Fruit fly (Drosophila melanogaster) whole organism, embryonic: Measurements from ENCODE around the gene CG12702.

Experiments used
- BEAF-32 ChIP-seq: fragments of 200-800 bp; sonication (Bioruptor generic); optimal IDR thresholded peaks from 3 replicates; lab custom pipeline; 2017; ENCODE audit warnings: missing biosample characterization, missing genetic modification characterization, mild to moderate bottlenecking, moderate library complexity, missing genetic modification reagents
- Bdp1 ChIP-seq: fragments of 200-800 bp; sonication (Bioruptor generic); optimal IDR thresholded peaks from 3 replicates; lab custom pipeline; 2016; ENCODE audit warnings: missing biosample characterization, missing genetic modification characterization
- CG10565 ChIP-seq: fragments of 200-800 bp; sonication (Bioruptor generic); optimal IDR thresholded peaks from 3 replicates; lab custom pipeline; 2016; ENCODE audit warnings: missing biosample characterization, mild to moderate bottlenecking, missing genetic modification characterization
- CG11093 ChIP-seq: fragments of 200-800 bp; sonication (Bioruptor generic); IDR thresholded peaks from 3 replicates; pipeline ENCODE4 v1.3.6; 2022; ENCODE audit warnings: missing biosample characterization, missing genetic modification characterization
- CG14441 ChIP-seq: fragments of 200-800 bp; sonication (Bioruptor generic); IDR thresholded peaks from 2 replicates; pipeline ENCODE4 v1.3.6; 2022; ENCODE audit warnings: missing biosample characterization, missing genetic modification characterization
- CG15011 ChIP-seq: fragments of 200-800 bp; sonication (Bioruptor generic); optimal IDR thresholded peaks from 3 replicates; lab custom pipeline; 2018; ENCODE audit warnings: missing biosample characterization, mild to moderate bottlenecking, missing genetic modification characterization
- CG15073 ChIP-seq: fragments of 200-800 bp; sonication (Bioruptor generic); optimal IDR thresholded peaks from 2 replicates; lab custom pipeline; 2016; ENCODE audit warnings: missing biosample characterization, missing genetic modification characterization
- CG1529 ChIP-seq: fragments of 200-800 bp; sonication (Bioruptor generic); optimal IDR thresholded peaks from 3 replicates; lab custom pipeline; 2018; ENCODE audit warnings: missing biosample characterization, missing genetic modification characterization
- CG17186 ChIP-seq: fragments of 200-800 bp; sonication (Bioruptor generic); optimal IDR thresholded peaks from 3 replicates; lab custom pipeline; 2017; ENCODE audit warnings: missing biosample characterization, missing genetic modification reagents, missing genetic modification characterization
- CG17568 ChIP-seq: fragments of 200-800 bp; sonication (Bioruptor generic); optimal IDR thresholded peaks from 2 replicates; lab custom pipeline; 2018; ENCODE audit warnings: missing biosample characterization, mild to moderate bottlenecking, missing genetic modification characterization, moderate library complexity
- CG1792 ChIP-seq: fragments of 200-800 bp; sonication (Bioruptor generic); optimal IDR thresholded peaks from 2 replicates; lab custom pipeline; 2016; ENCODE audit warnings: missing biosample characterization, missing genetic modification characterization
- CG1832 ChIP-seq: fragments of 200-800 bp; sonication (Bioruptor generic); optimal IDR thresholded peaks from 2 replicates; lab custom pipeline; 2017; ENCODE audit warnings: missing biosample characterization, mild to moderate bottlenecking, missing genetic modification characterization, inconsistent platforms
- CG18476 ChIP-seq: fragments of 200-800 bp; sonication (Bioruptor generic); optimal IDR thresholded peaks from 2 replicates; lab custom pipeline; 2016; ENCODE audit warnings: missing biosample characterization, mild to moderate bottlenecking, missing genetic modification characterization
- CG2712 ChIP-seq: fragments of 200-800 bp; optimal IDR thresholded peaks from 3 replicates; lab custom pipeline; 2019; ENCODE audit warnings: missing biosample characterization, mild to moderate bottlenecking, missing genetic modification characterization, moderate library complexity
- CG32767 ChIP-seq: fragments of 200-800 bp; sonication (Bioruptor generic); IDR thresholded peaks from 2 replicates; pipeline ENCODE4 v1.3.6; 2022; ENCODE audit warnings: missing biosample characterization, missing genetic modification characterization
- CG34224 ChIP-seq: fragments of 200-800 bp; sonication (Bioruptor generic); IDR thresholded peaks from 3 replicates; pipeline ENCODE4 v1.3.6; 2022; ENCODE audit warnings: missing biosample characterization, missing genetic modification characterization; ENCODE audit not compliant: partially characterized antibody
- CG4328 ChIP-seq: fragments of 200-800 bp; sonication (Bioruptor generic); optimal IDR thresholded peaks from 3 replicates; lab custom pipeline; 2017; ENCODE audit warnings: missing biosample characterization, missing genetic modification reagents, missing genetic modification characterization
- CG6254 ChIP-seq: fragments of 200-800 bp; sonication (Bioruptor generic); optimal IDR thresholded peaks from 3 replicates; lab custom pipeline; 2017; ENCODE audit warnings: mild to moderate bottlenecking, missing biosample characterization, missing genetic modification reagents, missing genetic modification characterization
- CG6813 ChIP-seq: fragments of 200-800 bp; sonication (Bioruptor generic); optimal IDR thresholded peaks from 2 replicates; lab custom pipeline; 2017; ENCODE audit warnings: missing biosample characterization, missing genetic modification characterization, mild to moderate bottlenecking, moderate library complexity, missing genetic modification reagents
- CG8765 ChIP-seq: fragments of 200-800 bp; sonication (Bioruptor generic); IDR thresholded peaks from 2 replicates; pipeline ENCODE4 v1.3.6; 2022; ENCODE audit warnings: missing biosample characterization, missing genetic modification characterization
- CkIIα-i1 ChIP-seq: fragments of 200-800 bp; sonication (Bioruptor generic); IDR thresholded peaks from 2 replicates; pipeline ENCODE4 v1.3.6; 2022; ENCODE audit warnings: missing biosample characterization, missing genetic modification characterization
- E2f1 ChIP-seq: fragments of 200-800 bp; sonication (Bioruptor generic); IDR thresholded peaks from 2 replicates; pipeline ENCODE4 v1.3.6; 2022; ENCODE audit warnings: missing biosample characterization, missing genetic modification characterization
- Ets97D ChIP-seq: fragments of 200-800 bp; sonication (Bioruptor generic); optimal IDR thresholded peaks from 3 replicates; lab custom pipeline; 2016; ENCODE audit warnings: missing biosample characterization, missing genetic modification characterization
- GATAe ChIP-seq: fragments of 200-800 bp; sonication (Bioruptor generic); conservative IDR thresholded peaks from 2 replicates; pipeline ENCODE4 v1.3.6; 2022; ENCODE audit warnings: missing biosample characterization, missing genetic modification characterization
- HHEX ChIP-seq: fragments of 200-800 bp; sonication (Bioruptor generic); optimal IDR thresholded peaks from 3 replicates; lab custom pipeline; 2017; ENCODE audit warnings: missing biosample characterization, mild to moderate bottlenecking, missing genetic modification characterization, missing genetic modification reagents
- Kr ChIP-seq: fragments of 200-800 bp; sonication (Bioruptor generic); optimal IDR thresholded peaks from 2 replicates; lab custom pipeline; 2017; ENCODE audit warnings: missing biosample characterization, mild to moderate bottlenecking, missing genetic modification characterization
- Lhr ChIP-seq: fragments of 200-800 bp; sonication (Bioruptor generic); optimal IDR thresholded peaks from 3 replicates; lab custom pipeline; 2017; ENCODE audit warnings: mild to moderate bottlenecking, missing biosample characterization, missing genetic modification reagents, missing genetic modification characterization
- MTF-1 ChIP-seq: fragments of 200-800 bp; sonication (Bioruptor generic); optimal IDR thresholded peaks from 2 replicates; lab custom pipeline; 2018; ENCODE audit warnings: missing biosample characterization, mild to moderate bottlenecking, missing genetic modification characterization, borderline replicate concordance
- Myb ChIP-seq: fragments of 200-800 bp; sonication (Bioruptor generic); optimal IDR thresholded peaks from 2 replicates; lab custom pipeline; 2016; ENCODE audit warnings: missing biosample characterization, missing genetic modification characterization
- NC2β ChIP-seq: fragments of 200-800 bp; sonication (Bioruptor generic); optimal IDR thresholded peaks from 2 replicates; lab custom pipeline; 2016; ENCODE audit warnings: missing biosample characterization, missing genetic modification characterization
- NFAT ChIP-seq: fragments of 200-800 bp; sonication (Bioruptor generic); IDR thresholded peaks from 2 replicates; pipeline ENCODE4 v1.3.6; 2022; ENCODE audit warnings: missing biosample characterization, missing genetic modification characterization
- Nf-YC ChIP-seq: fragments of 200-800 bp; optimal IDR thresholded peaks from 3 replicates; lab custom pipeline; 2019; ENCODE audit warnings: missing biosample characterization, mild to moderate bottlenecking, missing genetic modification characterization, moderate library complexity
- Poxn ChIP-seq: fragments of 200-800 bp; sonication (Bioruptor generic); IDR thresholded peaks from 2 replicates; pipeline ENCODE4 v1.3.6; 2022; ENCODE audit warnings: missing biosample characterization, missing genetic modification characterization
- Six4 ChIP-seq: fragments of 200-800 bp; sonication (Bioruptor generic); optimal IDR thresholded peaks from 2 replicates; lab custom pipeline; 2016; ENCODE audit warnings: missing biosample characterization, missing genetic modification characterization
- Sox100B ChIP-seq: fragments of 200-800 bp; sonication (Bioruptor generic); optimal IDR thresholded peaks from 3 replicates; lab custom pipeline; 2018; ENCODE audit warnings: missing biosample characterization, mild to moderate bottlenecking, missing genetic modification characterization
- abd-A ChIP-seq: fragments of 200-800 bp; sonication (Bioruptor generic); optimal IDR thresholded peaks from 3 replicates; lab custom pipeline; 2019; ENCODE audit warnings: missing biosample characterization, mild to moderate bottlenecking, missing genetic modification characterization, moderate library complexity
- bab2 ChIP-seq: fragments of 200-800 bp; sonication (Bioruptor generic); optimal IDR thresholded peaks from 2 replicates; lab custom pipeline; 2016; ENCODE audit warnings: missing biosample characterization, missing genetic modification characterization
- cwo ChIP-seq: fragments of 200-800 bp; sonication (Bioruptor generic); optimal IDR thresholded peaks from 3 replicates; lab custom pipeline; 2017; ENCODE audit warnings: missing biosample characterization, missing genetic modification characterization, mild to moderate bottlenecking, moderate library complexity, missing genetic modification reagents
- dati ChIP-seq: fragments of 200-800 bp; sonication (Bioruptor generic); IDR thresholded peaks from 2 replicates; pipeline ENCODE4 v1.3.6; 2022; ENCODE audit warnings: missing biosample characterization, missing genetic modification characterization
- dimm ChIP-seq: fragments of 200-800 bp; sonication (Bioruptor generic); IDR thresholded peaks from 2 replicates; pipeline ENCODE4 v1.3.6; 2022; ENCODE audit warnings: missing biosample characterization, missing genetic modification characterization
- gem ChIP-seq: fragments of 200-800 bp; sonication (Bioruptor generic); optimal IDR thresholded peaks from 2 replicates; lab custom pipeline; 2019; ENCODE audit warnings: missing biosample characterization, mild to moderate bottlenecking, missing genetic modification characterization, moderate library complexity
- hbn ChIP-seq: fragments of 200-800 bp; sonication (Bioruptor generic); IDR thresholded peaks from 2 replicates; pipeline ENCODE4 v1.3.6; 2022; ENCODE audit warnings: missing biosample characterization, missing genetic modification characterization; ENCODE audit not compliant: partially characterized antibody
- hth ChIP-seq: fragments of >200 bp; optimal IDR thresholded peaks from 2 replicates; lab custom pipeline; 2017; ENCODE audit warnings: inconsistent platforms
- ro ChIP-seq: fragments of 200-800 bp; sonication (Bioruptor generic); IDR thresholded peaks from 2 replicates; pipeline ENCODE4 v1.3.6; 2022; ENCODE audit warnings: missing biosample characterization, missing genetic modification characterization
- scrt ChIP-seq: fragments of 200-800 bp; sonication (Bioruptor generic); optimal IDR thresholded peaks from 2 replicates; lab custom pipeline; 2018; ENCODE audit warnings: missing biosample characterization, mild to moderate bottlenecking, missing genetic modification characterization, moderate library complexity
- sd ChIP-seq: fragments of 200-800 bp; sonication (Bioruptor generic); optimal IDR thresholded peaks from 3 replicates; lab custom pipeline; 2018; ENCODE audit warnings: missing biosample characterization, mild to moderate bottlenecking, missing genetic modification characterization, moderate library complexity
- sima ChIP-seq: fragments of 200-800 bp; sonication (Bioruptor generic); optimal IDR thresholded peaks from 2 replicates; lab custom pipeline; 2016; ENCODE audit warnings: missing biosample characterization, missing genetic modification characterization
- unpg ChIP-seq: fragments of 200-800 bp; sonication (Bioruptor generic); optimal IDR thresholded peaks from 3 replicates; lab custom pipeline; 2018; ENCODE audit warnings: missing biosample characterization, mild to moderate bottlenecking, missing genetic modification characterization, moderate library complexity
- wek ChIP-seq: fragments of 200-800 bp; sonication (Bioruptor generic); optimal IDR thresholded peaks from 3 replicates; lab custom pipeline; 2018; ENCODE audit warnings: missing biosample characterization, mild to moderate bottlenecking, missing genetic modification characterization, moderate library complexity
- wor ChIP-seq: fragments of 200-800 bp; sonication (Bioruptor generic); IDR thresholded peaks from 2 replicates; pipeline ENCODE4 v1.3.6; 2022; ENCODE audit warnings: missing biosample characterization, missing genetic modification characterization

Gene CG12702

DNA sequence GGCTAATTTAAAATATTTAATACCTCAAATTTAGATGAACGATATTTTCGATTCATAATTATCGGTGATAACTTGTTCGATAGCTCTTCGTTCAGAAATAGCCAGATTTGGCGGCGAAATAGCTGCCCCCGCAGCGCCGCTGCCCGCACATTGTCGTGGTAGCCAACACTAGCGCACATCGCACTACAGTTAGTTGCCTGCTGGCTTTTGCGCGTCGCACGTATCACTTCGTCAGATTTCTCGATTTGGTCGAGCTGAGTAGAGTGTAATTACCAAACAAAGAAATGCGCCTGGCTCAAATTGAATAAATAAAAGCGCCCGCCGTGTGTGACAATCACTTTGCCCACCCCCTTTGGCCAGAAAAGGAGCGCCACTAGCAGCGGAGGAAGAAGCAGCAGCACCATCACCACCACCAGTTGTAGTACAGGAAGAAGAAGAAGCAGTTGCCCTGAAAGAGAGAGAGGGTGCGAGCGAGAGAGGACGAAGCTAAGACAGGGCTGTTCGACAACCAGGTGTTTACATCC lies 14.0 kb downstream of the CG12702 start, which contains the start of gene Abcd3 (continued):
- TF ChIP-seq CG2712 (tag; lab: Kevin White, UChicago), result peak; percentile 19
- no peak for TF ChIP-seq CG8765
- no peak for TF ChIP-seq CG17568 (GFP tag; lab: Kevin White, UChicago)
- TF ChIP-seq NC2β (GFP tag; lab: Kevin White, UChicago), result peak; percentile 39
- no peak for TF ChIP-seq CkIIα-i1
- peak; percentile 65 for TF ChIP-seq Nf-YC (tag; lab: Kevin White, UChicago)
- TF ChIP-seq CG34224 (GFP tag; lab: Robert Waterston, UW), result peak; percentile 73
- TF ChIP-seq CG1832, result peak; percentile 87
- no peak for TF ChIP-seq Poxn
- TF ChIP-seq Lhr (GFP tag; lab: Kevin White, UChicago), result peak; percentile 2
- peak; percentile 40 for TF ChIP-seq CG17186 (GFP tag; lab: Kevin White, UChicago)
- no peak for TF ChIP-seq CG15011
- TF ChIP-seq gem (tag; lab: Kevin White, UChicago), result no peak
- peak; percentile 31 for TF ChIP-seq CG6254 (GFP tag; lab: Kevin White, UChicago)
- TF ChIP-seq sd, result peak; percentile 53
- no peak for TF ChIP-seq dati (GFP tag; lab: Robert Waterston, UW)
- peak; percentile 40 for TF ChIP-seq CG1792 (GFP tag; lab: Kevin White, UChicago)
- peak; percentile 18 for TF ChIP-seq Ets97D (GFP tag; lab: Kevin White, UChicago)
- TF ChIP-seq NFAT, result no peak; the same call in 1 of the 2 replicates
- peak; percentile 38; the same call in 1 of the 2 replicates for TF ChIP-seq CG32767 (GFP tag; lab: Robert Waterston, UW)
- TF ChIP-seq E2f1, result no peak
- TF ChIP-seq CG1529 (GFP tag; lab: Kevin White, UChicago), result no peak
- peak; percentile 58 for TF ChIP-seq BEAF-32 (GFP tag; lab: Kevin White, UChicago)
- TF ChIP-seq Sox100B (GFP tag; lab: Kevin White, UChicago), result no peak
- TF ChIP-seq Myb (GFP tag; lab: Kevin White, UChicago), result no peak
- no peak for TF ChIP-seq wor (GFP tag; lab: Robert Waterston, UW)
- no peak for TF ChIP-seq abd-A (tag; lab: Kevin White, UChicago)
- peak; percentile 51 for TF ChIP-seq hbn (GFP tag; lab: Robert Waterston, UW)
- no peak for TF ChIP-seq CG18476 (GFP tag; lab: Kevin White, UChicago)
- TF ChIP-seq GATAe, result no peak; the same call in 1 of the 2 replicates
- peak; percentile 6 for TF ChIP-seq wek (GFP tag; lab: Kevin White, UChicago)
- no peak for TF ChIP-seq Six4 (GFP tag; lab: Kevin White, UChicago)
- TF ChIP-seq CG10565 (GFP tag; lab: Kevin White, UChicago), result no peak
- no peak for TF ChIP-seq CG14441
- TF ChIP-seq scrt (GFP tag; lab: Kevin White, UChicago), result peak; percentile 66
- TF ChIP-seq sima (GFP tag; lab: Kevin White, UChicago), result no peak
- TF ChIP-seq ro, result no peak
- no peak for TF ChIP-seq dimm (GFP tag; lab: Robert Waterston, UW)
- TF ChIP-seq Bdp1, result no peak
- TF ChIP-seq CG4328 (GFP tag; lab: Kevin White, UChicago), result peak; percentile 1
- TF ChIP-seq Kr (GFP tag; lab: Kevin White, UChicago), result no peak
- TF ChIP-seq HHEX (GFP tag; lab: Kevin White, UChicago), result peak; percentile 28
- TF ChIP-seq bab2 (GFP tag; lab: Kevin White, UChicago), result no peak
- no peak for TF ChIP-seq unpg (GFP tag; lab: Kevin White, UChicago)
- peak; percentile 37 for TF ChIP-seq MTF-1 (GFP tag; lab: Kevin White, UChicago)
- TF ChIP-seq hth (lab: Kevin White, UChicago), result no peak
- TF ChIP-seq CG11093, result no peak
- TF ChIP-seq CG15073 (GFP tag; lab: Kevin White, UChicago), result no peak
- peak; percentile 38 for TF ChIP-seq CG6813 (GFP tag; lab: Kevin White, UChicago)
- peak; percentile 42 for TF ChIP-seq cwo (GFP tag; lab: Kevin White, UChicago)
